Fruit fly (Drosophila melanogaster): ENCODE results near the gene CG7966.

DNA sequence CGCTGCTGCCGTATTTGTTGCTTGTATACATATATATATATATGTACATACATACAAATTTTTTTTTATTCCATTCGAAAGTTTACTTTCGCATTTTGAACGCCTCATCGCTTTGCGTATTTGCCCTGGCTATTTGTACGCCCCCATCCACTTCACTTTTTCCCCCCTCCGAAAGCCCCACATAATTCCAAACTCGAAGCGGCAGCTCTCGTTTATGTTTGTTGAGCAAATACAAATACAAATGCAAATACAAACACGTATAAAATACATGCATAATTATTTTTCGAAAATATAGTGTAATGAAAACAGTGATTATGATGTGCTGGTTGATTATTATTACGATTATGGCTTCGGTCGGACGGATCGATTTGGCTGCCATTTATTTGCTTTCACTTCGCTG is 16.8 kb upstream of the CG7966 start:
- TF ChIP-seq CG15710 (tag; optimal IDR thresholded peaks at IDR 0.05) (no peak), EcR (GFP tag; optimal IDR thresholded peaks at IDR 0.05) (no peak), CG17806 (tag; optimal IDR thresholded peaks at IDR 0.05) (no peak), Pif1B (GFP tag; optimal IDR thresholded peaks at IDR 0.05) (no peak), CG32121 (GFP tag; IDR thresholded peaks at IDR 0.05) (no peak), fd96Ca (GFP tag; IDR thresholded peaks at IDR 0.05) (no peak), CG9948 (tag; optimal IDR thresholded peaks at IDR 0.05) (no peak), rn (GFP tag; IDR thresholded peaks at IDR 0.05) (no peak), CG8301 (tag; optimal IDR thresholded peaks at IDR 0.05) (no peak), CG8159 (tag; optimal IDR thresholded peaks at IDR 0.05) (no peak), gl (tag; optimal IDR thresholded peaks at IDR 0.05) (no peak)
